Fruit fly (Drosophila melanogaster) whole organism, embryonic: ENCODE data around the gene Pak.

Source experiments
- CG10321 ChIP-seq: fragments of 200-800 bp; sonication (Bioruptor generic); IDR thresholded peaks from 2 replicates; pipeline ENCODE4 v1.3.6; 2022; ENCODE audit warnings: missing biosample characterization, missing genetic modification characterization
- CG11398 ChIP-seq: fragments of 200-800 bp; sonication (Bioruptor generic); optimal IDR thresholded peaks from 2 replicates; lab custom pipeline; 2016; ENCODE audit warnings: missing biosample characterization, missing genetic modification characterization
- CG11696 ChIP-seq: fragments of 200-800 bp; sonication (Bioruptor generic); IDR thresholded peaks from 2 replicates; pipeline ENCODE4 v1.3.6; 2022; ENCODE audit warnings: missing biosample characterization, missing genetic modification characterization
- CG12299 ChIP-seq: fragments of 200-800 bp; sonication (Bioruptor generic); optimal IDR thresholded peaks from 2 replicates; lab custom pipeline; 2018; ENCODE audit warnings: missing biosample characterization, mild to moderate bottlenecking, missing genetic modification characterization
- CG12769 ChIP-seq: fragments of 200-800 bp; sonication (Bioruptor generic); optimal IDR thresholded peaks from 2 replicates; lab custom pipeline; 2019; ENCODE audit warnings: missing biosample characterization, mild to moderate bottlenecking, missing genetic modification characterization, moderate library complexity
- CG12942 ChIP-seq: fragments of 200-800 bp; sonication (Bioruptor generic); optimal IDR thresholded peaks from 3 replicates; lab custom pipeline; 2016; ENCODE audit warnings: missing biosample characterization, missing genetic modification characterization
- CG13894 ChIP-seq: fragments of 200-800 bp; sonication (Bioruptor generic); optimal IDR thresholded peaks from 3 replicates; lab custom pipeline; 2018; ENCODE audit warnings: missing biosample characterization, mild to moderate bottlenecking, missing genetic modification characterization, moderate library complexity
- CG15073 ChIP-seq: fragments of 200-800 bp; sonication (Bioruptor generic); optimal IDR thresholded peaks from 2 replicates; lab custom pipeline; 2016; ENCODE audit warnings: missing biosample characterization, missing genetic modification characterization
- CG16813 ChIP-seq: fragments of 200-800 bp; sonication (Bioruptor generic); IDR thresholded peaks from 3 replicates; pipeline ENCODE4 v1.3.6; 2022; ENCODE audit warnings: missing biosample characterization, missing genetic modification characterization; ENCODE audit not compliant: partially characterized antibody
- CG17802 ChIP-seq: fragments of 200-800 bp; sonication (Bioruptor generic); optimal IDR thresholded peaks from 2 replicates; lab custom pipeline; 2018; ENCODE audit warnings: missing biosample characterization, mild to moderate bottlenecking, missing genetic modification characterization, moderate library complexity
- CG2199 ChIP-seq: fragments of 200-800 bp; sonication (Bioruptor generic); IDR thresholded peaks from 3 replicates; pipeline ENCODE4 v1.3.6; 2022; ENCODE audit warnings: missing biosample characterization, missing genetic modification characterization
- CG32532 ChIP-seq: fragments of 200-800 bp; sonication (Bioruptor generic); IDR thresholded peaks from 2 replicates; pipeline ENCODE4 v1.3.6; 2022; ENCODE audit warnings: missing biosample characterization, missing genetic modification characterization
- CG3838 ChIP-seq: fragments of 200-800 bp; sonication (Bioruptor generic); optimal IDR thresholded peaks from 3 replicates; lab custom pipeline; 2016; ENCODE audit warnings: missing biosample characterization, missing genetic modification characterization
- CG4854 ChIP-seq: fragments of 200-800 bp; sonication (Bioruptor generic); optimal IDR thresholded peaks from 2 replicates; lab custom pipeline; 2016; ENCODE audit warnings: missing biosample characterization, missing genetic modification characterization, inconsistent platforms
- CG6254 ChIP-seq: fragments of 200-800 bp; sonication (Bioruptor generic); optimal IDR thresholded peaks from 3 replicates; lab custom pipeline; 2017; ENCODE audit warnings: mild to moderate bottlenecking, missing biosample characterization, missing genetic modification reagents, missing genetic modification characterization
- CG6765 ChIP-seq: fragments of 200-800 bp; sonication (Bioruptor generic); optimal IDR thresholded peaks from 3 replicates; lab custom pipeline; 2017; ENCODE audit warnings: missing biosample characterization, mild to moderate bottlenecking, missing genetic modification characterization
- CG7745 ChIP-seq: fragments of 200-800 bp; sonication (Bioruptor generic); optimal IDR thresholded peaks from 2 replicates; lab custom pipeline; 2018; ENCODE audit warnings: missing biosample characterization, mild to moderate bottlenecking, missing genetic modification characterization, moderate library complexity
- CG8290 ChIP-seq, 3 experiments: fragments of 200-800 bp; sonication (Bioruptor generic); optimal IDR thresholded peaks; 2 replicates each; lab custom pipeline; 2016 to 2019; ENCODE audit warnings: missing biosample characterization in 3 of 3, missing genetic modification characterization in 3 of 3, mild to moderate bottlenecking in 2 of 3, moderate library complexity in 1 of 3
- CG8478 ChIP-seq: fragments of >200 bp; optimal IDR thresholded peaks from 2 replicates; lab custom pipeline; 2018
- CG9817 ChIP-seq: fragments of 200-800 bp; sonication (Bioruptor generic); optimal IDR thresholded peaks from 2 replicates; lab custom pipeline; 2018; ENCODE audit warnings: missing biosample characterization, mild to moderate bottlenecking, missing genetic modification characterization, moderate library complexity
- CG9932 ChIP-seq: fragments of 200-800 bp; sonication (Bioruptor generic); IDR thresholded peaks from 2 replicates; pipeline ENCODE4 v1.3.6; 2022; ENCODE audit warnings: missing biosample characterization, missing genetic modification characterization
- Deaf1 ChIP-seq: fragments of 200-800 bp; optimal IDR thresholded peaks from 3 replicates; lab custom pipeline; 2019; ENCODE audit warnings: missing biosample characterization, mild to moderate bottlenecking, missing genetic modification characterization, moderate library complexity
- Eip74EF ChIP-seq, 2 experiments: fragments of 200-800 bp in 1 of 2; fragments of >200 bp in 1 of 2; sonication (Bioruptor generic) in 1 of 2; optimal IDR thresholded peaks; 2 replicates each; lab custom pipeline; 2017 to 2019; ENCODE audit warnings: missing biosample characterization in 2 of 2, missing genetic modification characterization in 2 of 2, mild to moderate bottlenecking in 1 of 2, moderate library complexity in 1 of 2
- Ets97D ChIP-seq: fragments of 200-800 bp; sonication (Bioruptor generic); optimal IDR thresholded peaks from 3 replicates; lab custom pipeline; 2016; ENCODE audit warnings: missing biosample characterization, missing genetic modification characterization
- HLH4C ChIP-seq: fragments of 200-800 bp; sonication (Bioruptor generic); IDR thresholded peaks from 3 replicates; pipeline ENCODE4 v1.3.6; 2022; ENCODE audit warnings: missing biosample characterization, missing genetic modification characterization; ENCODE audit not compliant: partially characterized antibody
- Hmr ChIP-seq: fragments of 200-800 bp; sonication (Bioruptor generic); optimal IDR thresholded peaks from 3 replicates; lab custom pipeline; 2017; ENCODE audit warnings: mild to moderate bottlenecking, missing biosample characterization, missing genetic modification reagents, missing genetic modification characterization
- Jarid2 ChIP-seq: fragments of 200-800 bp; sonication (Bioruptor generic); optimal IDR thresholded peaks from 3 replicates; lab custom pipeline; 2017; ENCODE audit warnings: mild to moderate bottlenecking, missing biosample characterization, missing genetic modification reagents, missing genetic modification characterization
- NfI ChIP-seq: fragments of 200-800 bp; sonication (Bioruptor generic); optimal IDR thresholded peaks from 3 replicates; lab custom pipeline; 2018; ENCODE audit warnings: missing biosample characterization, mild to moderate bottlenecking, missing genetic modification characterization, moderate library complexity
- Ravus ChIP-seq: fragments of 200-800 bp; sonication (Bioruptor generic); IDR thresholded peaks from 2 replicates; pipeline ENCODE4 v1.3.6; 2022; ENCODE audit warnings: missing biosample characterization, missing genetic modification characterization
- Scr ChIP-seq: fragments of 200-800 bp; sonication (Bioruptor generic); IDR thresholded peaks from 2 replicates; pipeline ENCODE4 v1.3.6; 2022; ENCODE audit warnings: missing biosample characterization, missing genetic modification characterization; ENCODE audit not compliant: partially characterized antibody
- amos ChIP-seq: fragments of 200-800 bp; sonication (Bioruptor generic); IDR thresholded peaks from 2 replicates; pipeline ENCODE4 v1.3.6; 2022; ENCODE audit warnings: missing biosample characterization, missing genetic modification characterization; ENCODE audit not compliant: partially characterized antibody
- aop ChIP-seq: fragments of 200-800 bp; sonication (Bioruptor generic); IDR thresholded peaks from 2 replicates; pipeline ENCODE4 v1.3.6; 2022; ENCODE audit warnings: missing biosample characterization, missing genetic modification characterization
- chm ChIP-seq: fragments of 200-800 bp; sonication (Bioruptor generic); IDR thresholded peaks from 2 replicates; pipeline ENCODE4 v1.3.6; 2022; ENCODE audit warnings: missing biosample characterization, missing genetic modification characterization
- crc ChIP-seq: fragments of 200-800 bp; sonication (Bioruptor generic); optimal IDR thresholded peaks from 2 replicates; lab custom pipeline; 2016; ENCODE audit warnings: missing biosample characterization, missing genetic modification characterization
- dati ChIP-seq: fragments of 200-800 bp; sonication (Bioruptor generic); IDR thresholded peaks from 2 replicates; pipeline ENCODE4 v1.3.6; 2022; ENCODE audit warnings: missing biosample characterization, missing genetic modification characterization
- dm ChIP-seq: fragments of 200-800 bp; sonication (Bioruptor generic); optimal IDR thresholded peaks from 3 replicates; lab custom pipeline; 2016; ENCODE audit warnings: missing biosample characterization, missing genetic modification characterization
- exex ChIP-seq: fragments of 200-800 bp; sonication (Bioruptor generic); optimal IDR thresholded peaks from 4 replicates; lab custom pipeline; 2018; ENCODE audit warnings: missing biosample characterization, mild to moderate bottlenecking, missing genetic modification characterization, moderate library complexity
- jing ChIP-seq: fragments of 200-800 bp; sonication (Bioruptor generic); optimal IDR thresholded peaks from 2 replicates; lab custom pipeline; 2018; ENCODE audit warnings: missing biosample characterization, mild to moderate bottlenecking, missing genetic modification characterization
- mirr ChIP-seq: fragments of 200-800 bp; sonication (Bioruptor generic); optimal IDR thresholded peaks from 3 replicates; lab custom pipeline; 2018; ENCODE audit warnings: missing biosample characterization, mild to moderate bottlenecking, missing genetic modification characterization
- phol ChIP-seq: fragments of 200-800 bp; sonication (Bioruptor generic); optimal IDR thresholded peaks from 3 replicates; lab custom pipeline; 2018; ENCODE audit warnings: missing biosample characterization, mild to moderate bottlenecking, missing genetic modification characterization, moderate library complexity
- schlank ChIP-seq: fragments of 200-800 bp; sonication (Bioruptor generic); optimal IDR thresholded peaks from 2 replicates; lab custom pipeline; 2018; ENCODE audit warnings: missing biosample characterization, mild to moderate bottlenecking, missing genetic modification characterization
- sd ChIP-seq: fragments of 200-800 bp; sonication (Bioruptor generic); optimal IDR thresholded peaks from 3 replicates; lab custom pipeline; 2018; ENCODE audit warnings: missing biosample characterization, mild to moderate bottlenecking, missing genetic modification characterization, moderate library complexity
- sens ChIP-seq: fragments of 200-800 bp; sonication (Bioruptor generic); peaks from one replicate; lab custom pipeline; 2016; ENCODE audit warnings: missing biosample characterization, missing genetic modification characterization
- sqz ChIP-seq: fragments of 200-800 bp; sonication (Bioruptor generic); optimal IDR thresholded peaks from 3 replicates; lab custom pipeline; 2018; ENCODE audit warnings: missing biosample characterization, mild to moderate bottlenecking, missing genetic modification characterization
- twi ChIP-seq: fragments of 200-800 bp; optimal IDR thresholded peaks from 2 replicates; lab custom pipeline; 2019; ENCODE audit warnings: missing biosample characterization, mild to moderate bottlenecking, missing genetic modification characterization, moderate library complexity
- tx ChIP-seq: fragments of 200-800 bp; sonication (Bioruptor generic); optimal IDR thresholded peaks from 2 replicates; lab custom pipeline; 2016; ENCODE audit warnings: missing biosample characterization, missing genetic modification characterization
- unpg ChIP-seq: fragments of 200-800 bp; sonication (Bioruptor generic); optimal IDR thresholded peaks from 3 replicates; lab custom pipeline; 2018; ENCODE audit warnings: missing biosample characterization, mild to moderate bottlenecking, missing genetic modification characterization, moderate library complexity
- usp ChIP-seq: fragments of >200 bp; optimal IDR thresholded peaks from 2 replicates; lab custom pipeline; 2017; ENCODE audit warnings: missing biosample characterization, missing genetic modification characterization
- zf30C ChIP-seq: fragments of 200-800 bp; sonication (Bioruptor generic); optimal IDR thresholded peaks from 3 replicates; lab custom pipeline; 2018; ENCODE audit warnings: missing biosample characterization, mild to moderate bottlenecking, missing genetic modification characterization

Pak gene

dm6 chr3R:6403674-6404073 lies 53.0 kb downstream of the Pak start:
- TF ChIP-seq CG13894 (tag; lab: Kevin White, UChicago) = peak; percentile 2
- TF ChIP-seq CG2199 (GFP tag; lab: Robert Waterston, UW) = no peak
- TF ChIP-seq CG6254 = no peak
- TF ChIP-seq CG17802 (tag; lab: Kevin White, UChicago) = no peak
- TF ChIP-seq sd (tag; lab: Kevin White, UChicago) = peak; percentile 57
- peak; percentile 30 for TF ChIP-seq mirr (GFP tag; lab: Kevin White, UChicago)
- no peak for TF ChIP-seq CG12299 (tag; lab: Kevin White, UChicago)
- no peak for TF ChIP-seq jing
- no peak for TF ChIP-seq chm (GFP tag; lab: Robert Waterston, UW)
- peak; percentile 83 for TF ChIP-seq CG12769 (tag; lab: Kevin White, UChicago)
- TF ChIP-seq CG8290 (GFP tag; optimal IDR thresholded peaks at IDR 0.05; lab: Kevin White, UChicago) = no peak
- TF ChIP-seq CG8290 (tag; optimal IDR thresholded peaks at IDR 0.05; lab: Kevin White, UChicago) = peak in 1 of 2 experiments; percentile 8
- TF ChIP-seq Deaf1 (tag; lab: Kevin White, UChicago) = peak; percentile 24
- peak; percentile 74 for TF ChIP-seq exex (tag; lab: Kevin White, UChicago)

dm6 chr3R:6404174-6404573 lies 53.5 kb downstream of the Pak start:
- peak; percentile 6 for TF ChIP-seq twi (tag; lab: Kevin White, UChicago)
- TF ChIP-seq CG12942 = peak; percentile 65
- peak; percentile 78 for TF ChIP-seq CG11696 (GFP tag; lab: Robert Waterston, UW)
- TF ChIP-seq CG9817 = peak; percentile 74
- TF ChIP-seq schlank (tag; lab: Kevin White, UChicago) = peak; percentile 36
- TF ChIP-seq Ravus = peak; percentile 69
- peak; percentile 6 for TF ChIP-seq CG15073 (GFP tag; lab: Kevin White, UChicago)
- peak; percentile 71 for TF ChIP-seq tx
- TF ChIP-seq CG17802 (tag; lab: Kevin White, UChicago) = peak; percentile 22
- peak; percentile 23 for TF ChIP-seq dm (GFP tag; lab: Kevin White, UChicago)
- TF ChIP-seq CG11398 = peak; percentile 23
- no peak for TF ChIP-seq CG8478 (lab: Kevin White, UChicago)
- peak; percentile 63 for TF ChIP-seq zf30C (GFP tag; lab: Kevin White, UChicago)
- TF ChIP-seq aop (GFP tag; lab: Robert Waterston, UW) = 0 out of 2 replicates have a peak, but pooled peaks have one; percentile 41
- peak; percentile 49 for TF ChIP-seq sqz (GFP tag; lab: Kevin White, UChicago)
- peak; percentile 64 for TF ChIP-seq NfI (GFP tag; lab: Kevin White, UChicago)
- no peak for TF ChIP-seq amos (GFP tag; lab: Robert Waterston, UW)
- no peak for TF ChIP-seq CG10321 (GFP tag; lab: Robert Waterston, UW)
- TF ChIP-seq CG16813 (GFP tag; lab: Robert Waterston, UW) = no peak
- TF ChIP-seq CG6765 (GFP tag; lab: Kevin White, UChicago) = peak; percentile 63
- TF ChIP-seq CG9932 = peak; percentile 81
- no peak for TF ChIP-seq Scr (GFP tag; lab: Robert Waterston, UW)
- peak; percentile 51 for TF ChIP-seq CG3838
- peak; percentile 86 for TF ChIP-seq unpg (GFP tag; lab: Kevin White, UChicago)
- peak; percentile 82 for TF ChIP-seq phol
- TF ChIP-seq HLH4C (GFP tag; lab: Robert Waterston, UW) = no peak
- peak; percentile 57 for TF ChIP-seq Jarid2 (GFP tag; lab: Kevin White, UChicago)
- TF ChIP-seq sens (GFP tag; lab: Kevin White, UChicago) = peak; percentile 92
- TF ChIP-seq dati (GFP tag; lab: Robert Waterston, UW) = peak; percentile 78
- no peak for TF ChIP-seq usp (GFP tag; lab: Kevin White, UChicago)
- no peak for TF ChIP-seq CG7745 (tag; lab: Kevin White, UChicago)
- peak; percentile 91 for TF ChIP-seq CG32532
- peak; percentile 49 for TF ChIP-seq Ets97D (GFP tag; lab: Kevin White, UChicago)
- peak in 1 of 2 experiments; percentile 46 for TF ChIP-seq Eip74EF (GFP tag; optimal IDR thresholded peaks at IDR 0.05; lab: Kevin White, UChicago)
- TF ChIP-seq CG4854 (GFP tag; lab: Kevin White, UChicago) = peak; percentile 57
- TF ChIP-seq Hmr (GFP tag; lab: Kevin White, UChicago) = peak; percentile 79
- peak; percentile 58 for TF ChIP-seq crc (GFP tag; lab: Kevin White, UChicago)
